Worm (Caenorhabditis elegans): ENCODE measurements around the gene C54E10.6.

DNA sequence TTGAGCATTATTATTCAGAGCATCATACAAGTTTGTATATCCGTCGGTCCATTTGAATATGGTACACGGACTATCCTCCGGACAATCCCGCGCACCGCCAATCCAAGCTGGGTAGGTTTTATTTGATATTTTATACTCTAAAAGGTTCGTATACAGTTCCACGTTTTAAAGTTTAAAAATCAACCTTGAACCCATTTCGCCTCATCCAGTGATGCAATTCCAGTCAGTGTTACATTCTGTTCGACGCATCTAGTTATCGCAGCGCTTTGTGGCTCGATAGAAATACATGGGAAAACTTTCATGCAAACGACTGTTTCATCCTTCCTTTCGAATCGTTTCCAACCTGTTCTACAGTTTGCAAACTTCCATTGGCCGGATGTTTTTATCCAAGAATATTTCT is 38.6 kb downstream of the C54E10.6 start:
- TF ChIP-seq cog-1 (tag; optimal IDR thresholded peaks at IDR 0.05) (no peak), T22C8.4 (GFP tag; IDR thresholded peaks at IDR 0.05) (no peak)

All from whole organism, midembryonic.